Worm (Caenorhabditis elegans) whole organism, L1 larva: ENCODE measurements around the gene K02G10.15.
A peak's percentile ranks its signal among the peaks of the same experiment; 100 is the strongest.

Experiments used
- aha-1 ChIP-seq: fragments of 150-350 bp; optimal IDR thresholded peaks from 2 replicates; lab custom pipeline; 2014; ENCODE audit warnings: missing biosample characterization, missing genetic modification characterization
- aly-2 ChIP-seq: fragments of 150-350 bp; optimal IDR thresholded peaks from 2 replicates; lab custom pipeline; 2014; ENCODE audit warnings: missing biosample characterization, missing genetic modification characterization
- blmp-1 ChIP-seq: fragments of 150-350 bp; optimal IDR thresholded peaks from 2 replicates; lab custom pipeline; 2014; ENCODE audit warnings: missing biosample characterization, missing genetic modification characterization
- ceh-82 ChIP-seq, 3 experiments: fragments of 150-350 bp in 1 of 3; sonication (generic microtip) in 2 of 3; optimal IDR thresholded peaks; 2 replicates each; lab custom pipeline; 2014 to 2017; ENCODE audit warnings: missing biosample characterization in 3 of 3, missing genetic modification characterization in 3 of 3
- egl-27 ChIP-seq, 2 experiments: fragments of 150-350 bp in 1 of 2; sonication (generic microtip); optimal IDR thresholded peaks; 3 replicates each; lab custom pipeline; 2017 to 2018; ENCODE audit warnings: missing biosample characterization in 2 of 2, missing genetic modification characterization in 2 of 2, missing genetic modification reagents in 2 of 2
- elt-2 ChIP-seq: sonication (generic microtip); optimal IDR thresholded peaks from 2 replicates; lab custom pipeline; 2016; ENCODE audit warnings: missing genetic modification characterization, mild to moderate bottlenecking, inconsistent platforms, missing compliant biosample characterization, missing genetic modification reagents
- elt-3 ChIP-seq, 6 experiments: fragments of 150-350 bp in 1 of 6; sonication (generic microtip); optimal IDR thresholded peaks; 2 replicates each; lab custom pipeline; 2017 to 2018; ENCODE audit warnings: missing biosample characterization in 6 of 6, missing genetic modification characterization in 6 of 6, inconsistent platforms in 1 of 6
- hlh-4 ChIP-seq: sonication (generic microtip); optimal IDR thresholded peaks from 2 replicates; lab custom pipeline; 2016; ENCODE audit warnings: mild to moderate bottlenecking, missing genetic modification characterization, missing compliant biosample characterization
- lin-39 ChIP-seq: fragments of 150-350 bp; optimal IDR thresholded peaks from 2 replicates; lab custom pipeline; 2014; ENCODE audit warnings: missing biosample characterization, missing genetic modification reagents, missing genetic modification characterization
- lir-3 ChIP-seq: sonication (generic microtip); optimal IDR thresholded peaks from 2 replicates; lab custom pipeline; 2016; ENCODE audit warnings: mild to moderate bottlenecking, missing genetic modification characterization, moderate library complexity, missing compliant biosample characterization; ENCODE audit not compliant: poor library complexity
- nhr-76 ChIP-seq: sonication (generic microtip); optimal IDR thresholded peaks from 2 replicates; lab custom pipeline; 2017; ENCODE audit warnings: missing biosample characterization, missing genetic modification characterization
- nhr-77 ChIP-seq: fragments of 150-350 bp; optimal IDR thresholded peaks from 2 replicates; lab custom pipeline; 2014; ENCODE audit warnings: missing biosample characterization, missing genetic modification characterization
- sptf-1 ChIP-seq: fragments of 150-350 bp; optimal IDR thresholded peaks from 2 replicates; lab custom pipeline; 2014; ENCODE audit warnings: missing biosample characterization, missing genetic modification characterization
- unc-98 ChIP-seq: fragments of 200-800 bp; sonication (Bioruptor generic); IDR thresholded peaks from 2 replicates; pipeline ENCODE4 v1.3.6; 2022; ENCODE audit warnings: missing genetic modification characterization, missing compliant biosample characterization

DNA sequence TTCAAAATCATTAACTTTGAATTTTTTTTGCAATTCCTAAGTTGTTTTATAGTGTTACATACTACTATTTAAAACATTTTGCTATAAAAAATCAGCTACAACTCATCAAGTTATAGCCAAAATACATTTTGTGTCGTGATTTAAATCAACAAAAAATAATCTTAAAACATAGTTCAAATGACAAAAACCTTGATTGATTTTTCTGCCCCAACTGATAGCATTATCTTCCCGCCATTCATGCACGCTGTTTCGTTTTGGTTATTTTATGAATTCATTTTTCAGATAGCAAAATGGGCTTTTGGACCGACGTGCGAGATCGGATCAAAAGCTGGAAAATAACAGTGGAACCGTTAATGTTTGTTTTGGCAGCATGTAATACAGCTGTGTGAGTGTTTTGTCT, 50.4 kb downstream of the K02G10.15 start, which contains the start of gene slcr-46.1:
- no peak for TF ChIP-seq lir-3 (tag; lab: Kevin White, UChicago)
- TF ChIP-seq egl-27 (tag; optimal IDR thresholded peaks at IDR 0.05; lab: Kevin White, UChicago): no peak
- TF ChIP-seq ceh-82 (tag; optimal IDR thresholded peaks at IDR 0.05; lab: Kevin White, UChicago): no peak
- TF ChIP-seq sptf-1 (tag; lab: Kevin White, UChicago): no peak
- no peak for TF ChIP-seq lin-39 (tag; lab: Kevin White, UChicago)
- no peak for TF ChIP-seq aly-2
- TF ChIP-seq elt-2 (tag; lab: Kevin White, UChicago): peak; percentile 24
- no peak for TF ChIP-seq blmp-1 (tag; lab: Kevin White, UChicago)
- TF ChIP-seq elt-3 (tag; optimal IDR thresholded peaks at IDR 0.05; lab: Kevin White, UChicago): no peak
- no peak for TF ChIP-seq hlh-4
- no peak for TF ChIP-seq aha-1
- TF ChIP-seq nhr-76 (tag; lab: Kevin White, UChicago): no peak
- TF ChIP-seq nhr-77 (tag; lab: Kevin White, UChicago): no peak
- no peak for TF ChIP-seq unc-98 (GFP tag; lab: Robert Waterston, UW)
